Fruit fly (Drosophila melanogaster) whole organism, embryonic: ENCODE results near the gene CG43800.
A peak's percentile ranks its signal among the peaks of the same experiment; 100 is the strongest.

ENCODE experiments used
- B-H2 ChIP-seq: fragments of 200-800 bp; sonication (Bioruptor generic); optimal IDR thresholded peaks from 2 replicates; lab custom pipeline; 2018; ENCODE audit warnings: missing biosample characterization, mild to moderate bottlenecking, missing genetic modification characterization
- CG10147 ChIP-seq: fragments of 200-800 bp; sonication (Bioruptor generic); optimal IDR thresholded peaks from 2 replicates; lab custom pipeline; 2019; ENCODE audit warnings: missing biosample characterization, mild to moderate bottlenecking, missing genetic modification characterization, moderate library complexity
- CG10979 ChIP-seq: fragments of 200-800 bp; sonication (Bioruptor generic); optimal IDR thresholded peaks from 2 replicates; lab custom pipeline; 2018; ENCODE audit warnings: missing biosample characterization, mild to moderate bottlenecking, missing genetic modification characterization, moderate library complexity
- CG11560 ChIP-seq: fragments of 200-800 bp; sonication (Bioruptor generic); IDR thresholded peaks from 3 replicates; pipeline ENCODE4 v1.3.6; 2022; ENCODE audit warnings: missing biosample characterization, missing genetic modification characterization
- CG12219 ChIP-seq: fragments of 200-800 bp; sonication (Bioruptor generic); optimal IDR thresholded peaks from 3 replicates; lab custom pipeline; 2018; ENCODE audit warnings: missing biosample characterization, mild to moderate bottlenecking, missing genetic modification characterization
- CG13775 ChIP-seq: fragments of 200-800 bp; sonication (Bioruptor generic); optimal IDR thresholded peaks from 3 replicates; lab custom pipeline; 2017; ENCODE audit warnings: missing biosample characterization, mild to moderate bottlenecking, missing genetic modification characterization
- CG14014 ChIP-seq: fragments of 200-800 bp; sonication (Bioruptor generic); IDR thresholded peaks from 2 replicates; pipeline ENCODE4 v1.3.6; 2022; ENCODE audit warnings: missing biosample characterization, missing genetic modification characterization
- CG15269 ChIP-seq: fragments of 200-800 bp; sonication (Bioruptor generic); optimal IDR thresholded peaks from 2 replicates; lab custom pipeline; 2018; ENCODE audit warnings: missing biosample characterization, mild to moderate bottlenecking, missing genetic modification characterization, moderate library complexity
- CG1529 ChIP-seq: fragments of 200-800 bp; sonication (Bioruptor generic); optimal IDR thresholded peaks from 3 replicates; lab custom pipeline; 2018; ENCODE audit warnings: missing biosample characterization, missing genetic modification characterization
- CG15696 ChIP-seq: fragments of 200-800 bp; sonication (Bioruptor generic); optimal IDR thresholded peaks from 2 replicates; lab custom pipeline; 2019; ENCODE audit warnings: missing biosample characterization, mild to moderate bottlenecking, missing genetic modification characterization, moderate library complexity
- CG18262 ChIP-seq: fragments of 200-800 bp; optimal IDR thresholded peaks from 3 replicates; lab custom pipeline; 2019; ENCODE audit warnings: missing biosample characterization, mild to moderate bottlenecking, missing genetic modification characterization, moderate library complexity
- CG1832 ChIP-seq: fragments of 200-800 bp; sonication (Bioruptor generic); optimal IDR thresholded peaks from 2 replicates; lab custom pipeline; 2017; ENCODE audit warnings: missing biosample characterization, mild to moderate bottlenecking, missing genetic modification characterization, inconsistent platforms
- CG3281 ChIP-seq: fragments of 200-800 bp; sonication (Bioruptor generic); optimal IDR thresholded peaks from 3 replicates; lab custom pipeline; 2017; ENCODE audit warnings: missing biosample characterization, mild to moderate bottlenecking, missing genetic modification characterization
- CG33213 ChIP-seq: fragments of 200-800 bp; sonication (Bioruptor generic); optimal IDR thresholded peaks from 3 replicates; lab custom pipeline; 2016; ENCODE audit warnings: missing biosample characterization, missing genetic modification characterization
- CG33557 ChIP-seq: fragments of 200-800 bp; sonication (Bioruptor generic); optimal IDR thresholded peaks from 2 replicates; lab custom pipeline; 2019; ENCODE audit warnings: missing biosample characterization, mild to moderate bottlenecking, missing genetic modification characterization, moderate library complexity
- CG4404 ChIP-seq: fragments of 200-800 bp; sonication (Bioruptor generic); IDR thresholded peaks from 2 replicates; pipeline ENCODE4 v1.3.6; 2022; ENCODE audit warnings: missing biosample characterization, missing genetic modification characterization
- CG4424 ChIP-seq: fragments of 200-800 bp; sonication (Bioruptor generic); optimal IDR thresholded peaks from 3 replicates; lab custom pipeline; 2016; ENCODE audit warnings: missing biosample characterization, missing genetic modification characterization
- CG6689 ChIP-seq: fragments of 200-800 bp; sonication (Bioruptor generic); IDR thresholded peaks from 2 replicates; pipeline ENCODE4 v1.3.6; 2022; ENCODE audit warnings: missing biosample characterization, missing genetic modification characterization
- CG7839 ChIP-seq: fragments of 200-800 bp; sonication (Bioruptor generic); optimal IDR thresholded peaks from 3 replicates; lab custom pipeline; 2018; ENCODE audit warnings: missing biosample characterization, mild to moderate bottlenecking, missing genetic modification characterization, moderate library complexity
- Camta ChIP-seq: fragments of 200-800 bp; sonication (Bioruptor generic); optimal IDR thresholded peaks from 2 replicates; lab custom pipeline; 2016; ENCODE audit warnings: missing biosample characterization, missing genetic modification characterization
- Dek ChIP-seq: fragments of 200-800 bp; sonication (Bioruptor generic); optimal IDR thresholded peaks from 3 replicates; lab custom pipeline; 2019; ENCODE audit warnings: missing biosample characterization, mild to moderate bottlenecking, missing genetic modification characterization, moderate library complexity
- Dip2 ChIP-seq: fragments of 200-800 bp; sonication (Bioruptor generic); IDR thresholded peaks from 2 replicates; pipeline ENCODE4 v1.3.6; 2022; ENCODE audit warnings: missing biosample characterization, missing genetic modification characterization
- Dip3 ChIP-seq: fragments of 200-800 bp; sonication (Bioruptor generic); optimal IDR thresholded peaks from 3 replicates; lab custom pipeline; 2016; ENCODE audit warnings: missing biosample characterization, missing genetic modification characterization
- E2f2 ChIP-seq: fragments of 200-800 bp; sonication (Bioruptor generic); IDR thresholded peaks from 2 replicates; pipeline ENCODE4 v1.3.6; 2022; ENCODE audit warnings: missing biosample characterization, missing genetic modification characterization
- HLH3B ChIP-seq: fragments of 200-800 bp; sonication (Bioruptor generic); IDR thresholded peaks from 2 replicates; pipeline ENCODE4 v1.3.6; 2022; ENCODE audit warnings: missing biosample characterization, missing genetic modification characterization
- Lpt ChIP-seq: fragments of >200 bp; optimal IDR thresholded peaks from 2 replicates; lab custom pipeline; 2018; ENCODE audit warnings: missing biosample characterization, missing genetic modification characterization
- MBD-R2 ChIP-seq: fragments of 200-800 bp; sonication (Bioruptor generic); IDR thresholded peaks from 2 replicates; pipeline ENCODE4 v1.3.6; 2022; ENCODE audit warnings: missing biosample characterization, missing genetic modification characterization
- Meics ChIP-seq: fragments of 200-800 bp; sonication (Bioruptor generic); optimal IDR thresholded peaks from 2 replicates; lab custom pipeline; 2017; ENCODE audit warnings: missing biosample characterization, mild to moderate bottlenecking, missing genetic modification characterization
- Mrtf ChIP-seq: fragments of 200-800 bp; sonication (Bioruptor generic); IDR thresholded peaks from 3 replicates; pipeline ENCODE4 v1.3.6; 2022; ENCODE audit warnings: missing biosample characterization, missing genetic modification characterization
- Scr ChIP-seq: fragments of 200-800 bp; sonication (Bioruptor generic); IDR thresholded peaks from 2 replicates; pipeline ENCODE4 v1.3.6; 2022; ENCODE audit warnings: missing biosample characterization, missing genetic modification characterization; ENCODE audit not compliant: partially characterized antibody
- Sry-δ ChIP-seq: fragments of 200-800 bp; sonication (Bioruptor generic); optimal IDR thresholded peaks from 2 replicates; lab custom pipeline; 2016; ENCODE audit warnings: missing biosample characterization, missing genetic modification characterization
- Tbp ChIP-seq: fragments of >200 bp; optimal IDR thresholded peaks from 2 replicates; lab custom pipeline; 2018; ENCODE audit warnings: missing biosample characterization, missing genetic modification characterization
- Trl ChIP-seq, 3 experiments: fragments of >200 bp in 2 of 3; fragments of 200-800 bp in 1 of 3; sonication (Bioruptor generic) in 1 of 3; optimal IDR thresholded peaks; 2 replicates in 1 of 3; 3 replicates in 2 of 3; lab custom pipeline; 2016 to 2017; ENCODE audit warnings: missing biosample characterization in 1 of 3, missing genetic modification characterization in 1 of 3
- al ChIP-seq: fragments of 200-800 bp; sonication (Bioruptor generic); IDR thresholded peaks from 2 replicates; pipeline ENCODE4 v1.3.6; 2022; ENCODE audit warnings: missing biosample characterization, missing genetic modification characterization
- aop ChIP-seq: fragments of 200-800 bp; sonication (Bioruptor generic); IDR thresholded peaks from 2 replicates; pipeline ENCODE4 v1.3.6; 2022; ENCODE audit warnings: missing biosample characterization, missing genetic modification characterization
- crc ChIP-seq: fragments of 200-800 bp; sonication (Bioruptor generic); optimal IDR thresholded peaks from 2 replicates; lab custom pipeline; 2016; ENCODE audit warnings: missing biosample characterization, missing genetic modification characterization
- croc ChIP-seq: fragments of 200-800 bp; sonication (Bioruptor generic); conservative IDR thresholded peaks from 3 replicates; pipeline ENCODE4 v1.3.6; 2022; ENCODE audit warnings: missing biosample characterization, missing genetic modification characterization
- emc ChIP-seq: fragments of 200-800 bp; sonication (Bioruptor generic); optimal IDR thresholded peaks from 2 replicates; lab custom pipeline; 2016; ENCODE audit warnings: missing biosample characterization, missing genetic modification characterization
- ems ChIP-seq: fragments of 200-800 bp; sonication (Bioruptor generic); optimal IDR thresholded peaks from 3 replicates; lab custom pipeline; 2016; ENCODE audit warnings: missing biosample characterization, missing genetic modification characterization
- gro ChIP-seq: fragments of 200-800 bp; sonication (Bioruptor generic); optimal IDR thresholded peaks from 2 replicates; lab custom pipeline; 2016; ENCODE audit warnings: missing biosample characterization, missing genetic modification characterization
- gsb ChIP-seq: fragments of 200-800 bp; sonication (Bioruptor generic); IDR thresholded peaks from 2 replicates; pipeline ENCODE4 v1.3.6; 2022; ENCODE audit warnings: missing biosample characterization, missing genetic modification characterization
- knrl ChIP-seq: fragments of 200-800 bp; sonication (Bioruptor generic); IDR thresholded peaks from 3 replicates; pipeline ENCODE4 v1.3.6; 2022; ENCODE audit warnings: missing biosample characterization, missing genetic modification characterization; ENCODE audit not compliant: partially characterized antibody
- nau ChIP-seq: fragments of 200-800 bp; sonication (Bioruptor generic); optimal IDR thresholded peaks from 3 replicates; lab custom pipeline; 2017; ENCODE audit warnings: missing biosample characterization, mild to moderate bottlenecking, missing genetic modification characterization, missing genetic modification reagents
- nerfin-2 ChIP-seq: fragments of 200-800 bp; sonication (Bioruptor generic); IDR thresholded peaks from 2 replicates; pipeline ENCODE4 v1.3.6; 2022; ENCODE audit warnings: missing biosample characterization, missing genetic modification characterization; ENCODE audit not compliant: partially characterized antibody
- nom ChIP-seq: fragments of 200-800 bp; sonication (Bioruptor generic); optimal IDR thresholded peaks from 2 replicates; lab custom pipeline; 2017; ENCODE audit warnings: missing biosample characterization, missing genetic modification characterization, mild to moderate bottlenecking, moderate library complexity, missing genetic modification reagents
- pzg ChIP-seq: fragments of 200-800 bp; sonication (Bioruptor generic); optimal IDR thresholded peaks from 3 replicates; lab custom pipeline; 2018; ENCODE audit warnings: missing biosample characterization, mild to moderate bottlenecking, missing genetic modification characterization, moderate library complexity
- slbo ChIP-seq: fragments of 200-800 bp; sonication (Bioruptor generic); IDR thresholded peaks from 2 replicates; pipeline ENCODE4 v1.3.6; 2022; ENCODE audit warnings: missing biosample characterization, missing genetic modification characterization
- slou ChIP-seq: fragments of 200-800 bp; sonication (Bioruptor generic); optimal IDR thresholded peaks from 3 replicates; lab custom pipeline; 2016; ENCODE audit warnings: missing biosample characterization, missing genetic modification characterization
- sna ChIP-seq: fragments of 200-800 bp; sonication (Bioruptor generic); IDR thresholded peaks from 2 replicates; pipeline ENCODE4 v1.3.6; 2022; ENCODE audit warnings: missing biosample characterization, missing genetic modification characterization; ENCODE audit not compliant: partially characterized antibody
- tup ChIP-seq: fragments of 200-800 bp; sonication (Bioruptor generic); optimal IDR thresholded peaks from 2 replicates; lab custom pipeline; 2016; ENCODE audit warnings: missing biosample characterization, mild to moderate bottlenecking, missing genetic modification characterization, moderate library complexity

CG43800 gene

dm6 chr2L:7281430-7281829, 48.8 kb upstream of the CG43800 start (continued):
- TF ChIP-seq sna (GFP tag; lab: Robert Waterston, UW) (no peak), gro (GFP tag; lab: Kevin White, UChicago) (peak; percentile 28), B-H2 (GFP tag; lab: Kevin White, UChicago) (peak; percentile 61), Dip2 (GFP tag; lab: Robert Waterston, UW) (peak; percentile 60), MBD-R2 (GFP tag; lab: Robert Waterston, UW) (no peak), CG10147 (GFP tag; lab: Kevin White, UChicago) (peak; percentile 18), CG33213 (GFP tag; lab: Kevin White, UChicago) (peak; percentile 73), E2f2 (GFP tag; lab: Robert Waterston, UW) (peak; percentile 38; the same call in 1 of the 2 replicates), Trl (optimal IDR thresholded peaks at IDR 0.05; lab: Kevin White, UChicago) (no peak), Trl (GFP tag; optimal IDR thresholded peaks at IDR 0.05; lab: Kevin White, UChicago) (peak; percentile 65), Meics (GFP tag; lab: Kevin White, UChicago) (peak; percentile 48), Mrtf (GFP tag; lab: Robert Waterston, UW) (peak; percentile 67; the same call in 2 of the 3 replicates), knrl (GFP tag; lab: Robert Waterston, UW) (peak; percentile 64; the same call in 1 of the 3 replicates), ems (peak; percentile 46), nau (GFP tag; lab: Kevin White, UChicago) (no peak), aop (GFP tag; lab: Robert Waterston, UW) (no peak), CG1529 (GFP tag; lab: Kevin White, UChicago) (no peak), al (GFP tag; lab: Robert Waterston, UW) (0 out of 2 replicates have a peak, but pooled peaks have one; percentile 30), Scr (no peak), slou (GFP tag; lab: Kevin White, UChicago) (peak; percentile 63), CG33557 (no peak), CG3281 (GFP tag; lab: Kevin White, UChicago) (no peak), Sry-δ (peak; percentile 20), CG4404 (GFP tag; lab: Robert Waterston, UW) (peak; percentile 17; the same call in 1 of the 2 replicates), HLH3B (GFP tag; lab: Robert Waterston, UW) (no peak), Lpt (GFP tag; lab: Kevin White, UChicago) (no peak), crc (GFP tag; lab: Kevin White, UChicago) (no peak), gsb (GFP tag; lab: Robert Waterston, UW) (no peak), CG18262 (tag; lab: Kevin White, UChicago) (peak; percentile 43), nerfin-2 (no peak), CG13775 (peak; percentile 16), CG15269 (tag; lab: Kevin White, UChicago) (peak; percentile 45), CG7839 (tag; lab: Kevin White, UChicago) (peak; percentile 69), tup (GFP tag; lab: Kevin White, UChicago) (peak; percentile 9), Dek (tag; lab: Kevin White, UChicago) (peak; percentile 52), nom (GFP tag; lab: Kevin White, UChicago) (no peak), CG6689 (peak; percentile 28; the same call in 1 of the 2 replicates), Dip3 (peak; percentile 55), CG15696 (tag; lab: Kevin White, UChicago) (peak; percentile 82), pzg (peak; percentile 10), CG11560 (tag; lab: Robert Waterston, UW) (0 out of 3 replicates have a peak, but pooled peaks have one; percentile 14), croc (GFP tag; lab: Robert Waterston, UW) (peak; percentile 15; the same call in 1 of the 3 replicates), slbo (GFP tag; lab: Robert Waterston, UW) (peak; percentile 87), CG1832 (GFP tag; lab: Kevin White, UChicago) (no peak), emc (no peak), Tbp (GFP tag; lab: Kevin White, UChicago) (peak; percentile 91), CG10979 (peak; percentile 46), CG4424 (GFP tag; lab: Kevin White, UChicago) (peak; percentile 69), Camta (GFP tag; lab: Kevin White, UChicago) (peak; percentile 64), CG12219 (no peak), CG14014 (GFP tag; lab: Robert Waterston, UW) (peak; percentile 34; the same call in 1 of the 2 replicates)
